Worm (Caenorhabditis elegans): ENCODE data around the gene ntl-4.

DNA sequence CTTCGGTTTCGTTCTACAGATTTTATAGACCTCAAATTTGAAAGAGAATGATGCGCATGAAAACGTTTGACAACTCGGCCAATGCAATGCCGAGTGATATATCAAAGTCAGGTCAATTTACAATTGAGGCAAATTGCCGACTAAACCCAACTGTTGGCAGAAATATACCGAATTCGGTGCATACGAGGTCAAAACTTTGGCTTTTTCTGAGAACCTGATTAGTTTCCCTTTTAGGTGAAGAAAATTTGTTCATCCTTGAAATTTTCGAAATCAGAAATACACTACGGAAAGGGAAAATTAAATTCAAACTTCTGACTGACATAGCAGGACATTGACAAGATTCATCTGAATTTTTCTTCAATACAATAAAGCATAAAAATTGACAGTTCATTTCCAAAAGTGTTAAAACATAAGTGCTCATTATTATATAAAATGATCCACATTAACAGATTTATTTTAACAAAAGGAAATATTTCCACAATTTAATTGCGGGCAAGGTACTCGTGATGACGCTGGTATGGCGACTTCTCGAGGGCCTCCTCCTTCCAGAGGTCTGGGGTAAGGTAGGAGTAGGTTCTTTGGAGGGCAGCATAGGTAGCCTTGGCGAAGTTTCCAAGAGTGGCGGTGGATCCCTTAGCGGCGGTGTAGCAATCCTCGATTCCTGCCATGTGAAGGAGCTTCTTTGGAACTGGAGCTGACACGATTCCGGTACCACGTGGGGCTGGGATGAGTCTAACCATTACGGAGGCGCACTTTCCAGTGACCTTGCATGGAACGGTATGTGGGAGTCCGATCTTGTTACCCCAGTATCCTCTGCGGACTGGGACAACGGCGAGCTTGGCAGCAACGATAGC, 14.8 kb downstream of the ntl-4 start:
- TF ChIP-seq ces-1 (GFP tag; optimal IDR thresholded peaks at IDR 0.05) (no peak), unc-62 (GFP tag; optimal IDR thresholded peaks at IDR 0.05 in 1 of 2) (no peak), unc-62 (tag; optimal IDR thresholded peaks at IDR 0.05) (no peak), unc-130 (GFP tag; optimal IDR thresholded peaks at IDR 0.05) (no peak), ztf-7 (tag; optimal IDR thresholded peaks at IDR 0.05) (no peak), Y48G9A.11 (GFP tag; IDR thresholded peaks at IDR 0.05) (no peak), nhr-42 (GFP tag; IDR thresholded peaks at IDR 0.05) (no peak), T26A8.4 (GFP tag; IDR thresholded peaks at IDR 0.05) (no peak), unc-39 (tag; optimal IDR thresholded peaks at IDR 0.05) (no peak), dpl-1 (GFP tag; optimal IDR thresholded peaks at IDR 0.05) (no peak), mep-1 (tag; optimal IDR thresholded peaks at IDR 0.05) (no peak), fos-1 (tag; optimal IDR thresholded peaks at IDR 0.05) (no peak), gei-8 (GFP tag; optimal IDR thresholded peaks at IDR 0.05) (no peak), ceh-62 (tag; optimal IDR thresholded peaks at IDR 0.05) (no peak)

All from whole organism, L4 larva.